Worm (Caenorhabditis elegans): ENCODE measurements around the gene F56D6.12.

DNA sequence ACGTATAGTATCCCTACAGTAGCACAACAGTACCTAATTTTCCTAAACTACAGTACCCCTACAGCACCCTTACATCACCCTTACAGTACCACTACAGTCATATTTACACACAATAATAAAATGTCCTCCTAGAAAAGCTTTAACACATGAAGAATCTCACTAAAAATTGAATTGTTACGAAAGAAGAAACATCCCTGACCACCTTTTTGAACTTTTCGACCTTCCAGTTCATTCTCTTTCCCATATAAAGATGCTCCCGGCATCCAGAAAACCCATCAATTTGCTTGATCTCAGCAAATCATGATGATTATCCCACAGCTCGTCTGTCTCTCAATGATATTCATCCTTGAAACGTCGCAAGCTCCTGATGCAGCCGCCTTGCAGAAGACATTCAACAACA, 3.3 kb upstream of the F56D6.12 start, which contains the start of gene F56D6.21:
- TF ChIP-seq flt-1 (GFP tag; IDR thresholded peaks at IDR 0.05): no peak
- no peak for TF ChIP-seq ztf-23 (GFP tag; IDR thresholded peaks at IDR 0.05)

All from whole organism, midembryonic.